Fruit fly (Drosophila melanogaster): ENCODE measurements around the gene MTA1-like.
A peak's percentile ranks its signal among the peaks of the same experiment; 100 is the strongest.

Gene MTA1-like

DNA sequence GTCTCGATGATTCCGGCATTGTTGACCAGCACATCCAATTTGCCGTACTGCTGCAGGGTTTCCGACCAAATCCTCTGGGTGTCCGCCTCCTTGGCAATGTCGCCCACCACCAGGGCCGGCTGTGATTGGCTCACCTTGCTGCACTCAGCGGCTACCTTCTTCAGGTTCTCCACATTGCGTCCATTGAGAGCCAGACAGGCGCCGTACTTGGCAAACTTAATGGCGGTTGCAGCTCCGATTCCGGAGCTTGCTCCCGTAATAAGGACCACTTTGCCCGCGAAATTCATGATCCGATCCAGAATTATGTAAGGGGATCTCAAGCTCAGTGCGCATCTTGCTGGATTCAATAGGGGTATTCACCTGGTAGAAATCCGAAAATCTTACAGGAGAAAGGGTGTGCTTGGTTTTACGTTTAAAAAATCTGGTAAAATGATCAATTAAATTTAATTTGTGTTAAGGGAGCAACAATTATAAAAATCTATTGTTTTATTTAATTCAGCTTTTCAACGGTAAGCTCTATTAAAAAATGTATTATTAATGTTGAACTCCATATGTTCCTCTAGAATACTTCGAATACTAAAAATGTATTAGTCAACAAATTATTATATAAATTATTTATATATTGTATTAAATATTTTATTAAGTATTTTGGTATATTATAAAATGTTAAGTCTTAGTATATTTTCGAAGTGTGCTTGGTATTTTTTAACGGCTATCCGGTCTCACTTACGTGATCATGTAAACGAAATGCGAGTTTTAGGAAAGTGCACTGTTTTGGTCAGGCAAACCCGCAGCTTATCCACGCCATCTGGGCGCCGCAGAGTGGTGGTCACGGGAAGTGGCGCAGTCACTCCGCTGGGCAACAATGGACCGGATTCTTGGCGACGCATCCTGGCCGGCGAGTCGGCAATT lies 11.8 kb downstream of the MTA1-like start, which contains the start of the genes CG31548 and CG12170:
Gene CG31548 (minus strand): TSS at position 334 of the 912 bp plus-strand sequence.
Gene CG12170 (plus strand): TSS at position 716 of the 912 bp plus-strand sequence.
- peak; percentile 1 for TF ChIP-seq OdsH (GFP tag; optimal IDR thresholded peaks at IDR 0.05)
- no peak for TF ChIP-seq fru (GFP tag; optimal IDR thresholded peaks at IDR 0.05)
- TF ChIP-seq Jra (GFP tag; optimal IDR thresholded peaks at IDR 0.05), result no peak
- TF ChIP-seq ey (GFP tag; optimal IDR thresholded peaks at IDR 0.05), result peak; percentile 37
- TF ChIP-seq Dfd (GFP tag; optimal IDR thresholded peaks at IDR 0.05), result no peak
- no peak for TF ChIP-seq woc (GFP tag; optimal IDR thresholded peaks at IDR 0.05)
- no peak for TF ChIP-seq dl (GFP tag; optimal IDR thresholded peaks at IDR 0.05; ENCODE audit: insufficient read depth in 1 of 2, partially characterized antibody in 2 of 2)
- peak; percentile 19 for TF ChIP-seq Hr83 (GFP tag; optimal IDR thresholded peaks at IDR 0.05; ENCODE audit: poor library complexity, severe bottlenecking)
- TF ChIP-seq rgr (GFP tag; optimal IDR thresholded peaks at IDR 0.05), result no peak
- no peak for TF ChIP-seq Mio (GFP tag; optimal IDR thresholded peaks at IDR 0.05)
- TF ChIP-seq foxo (GFP tag; optimal IDR thresholded peaks at IDR 0.05), result no peak
- TF ChIP-seq dmrt93B (GFP tag; optimal IDR thresholded peaks at IDR 0.05), result no peak
- TF ChIP-seq Myc (optimal IDR thresholded peaks at IDR 0.05), result no peak
- TF ChIP-seq Dif (GFP tag; optimal IDR thresholded peaks at IDR 0.05; ENCODE audit: partially characterized antibody), result no peak
- no peak for TF ChIP-seq jim (GFP tag; optimal IDR thresholded peaks at IDR 0.05)
- no peak for TF ChIP-seq Vsx2 (GFP tag; optimal IDR thresholded peaks at IDR 0.05; ENCODE audit: partially characterized antibody)
- peak; percentile 32 for TF ChIP-seq sv (GFP tag; optimal IDR thresholded peaks at IDR 0.05)
- no peak for TF ChIP-seq tai (GFP tag; optimal IDR thresholded peaks at IDR 0.05)
- TF ChIP-seq dsf (GFP tag; optimal IDR thresholded peaks at IDR 0.05; ENCODE audit: borderline replicate concordance), result no peak
- TF ChIP-seq sage (GFP tag; optimal IDR thresholded peaks at IDR 0.05), result no peak
- peak; percentile 36 for TF ChIP-seq HLH106 (tag; optimal IDR thresholded peaks at IDR 0.05)
- TF ChIP-seq brk (GFP tag; optimal IDR thresholded peaks at IDR 0.05), result no peak
- no peak for TF ChIP-seq h (GFP tag; optimal IDR thresholded peaks at IDR 0.05)
- no peak for TF ChIP-seq CrebA (GFP tag; optimal IDR thresholded peaks at IDR 0.05; ENCODE audit: borderline replicate concordance)
- no peak for TF ChIP-seq CG9705 (GFP tag; optimal IDR thresholded peaks at IDR 0.05)
- no peak for TF ChIP-seq Sp1 (GFP tag; optimal IDR thresholded peaks at IDR 0.05)
- TF ChIP-seq psq (GFP tag; optimal IDR thresholded peaks at IDR 0.05), result peak; percentile 41

dm6 chr3R:5635524-5635923 lies 13.0 kb downstream of the MTA1-like start, which contains the start of gene CG31546:
TSS of gene CG31546 (minus strand) at chr3R:5635624.
- TF ChIP-seq CG32264 (GFP tag; optimal IDR thresholded peaks at IDR 0.05) (no peak), lola (GFP tag; optimal IDR thresholded peaks at IDR 0.05) (no peak), fru (GFP tag; optimal IDR thresholded peaks at IDR 0.05) (no peak), foxo (GFP tag; optimal IDR thresholded peaks at IDR 0.05) (no peak), Dif (GFP tag; optimal IDR thresholded peaks at IDR 0.05; ENCODE audit: partially characterized antibody) (no peak), pan (optimal IDR thresholded peaks at IDR 0.05) (no peak), ey (GFP tag; optimal IDR thresholded peaks at IDR 0.05) (no peak), brk (GFP tag; optimal IDR thresholded peaks at IDR 0.05) (no peak), Rel (GFP tag; optimal IDR thresholded peaks at IDR 0.05) (no peak), Rel (tag; optimal IDR thresholded peaks at IDR 0.05) (no peak), dsf (GFP tag; optimal IDR thresholded peaks at IDR 0.05; ENCODE audit: borderline replicate concordance) (no peak)

- no peak for TF ChIP-seq usp (GFP tag; optimal IDR thresholded peaks at IDR 0.05)
- TF ChIP-seq woc (GFP tag; optimal IDR thresholded peaks at IDR 0.05), result no peak
- no peak for TF ChIP-seq Myc (optimal IDR thresholded peaks at IDR 0.05)
- TF ChIP-seq Abd-B (GFP tag; optimal IDR thresholded peaks at IDR 0.05), result no peak
- TF ChIP-seq Sp1 (GFP tag; optimal IDR thresholded peaks at IDR 0.05), result no peak
- no peak for TF ChIP-seq N (GFP tag; optimal IDR thresholded peaks at IDR 0.05)
- peak; percentile 46 for TF ChIP-seq Hr83 (GFP tag; optimal IDR thresholded peaks at IDR 0.05; ENCODE audit: poor library complexity, severe bottlenecking)
- no peak for TF ChIP-seq Dif (GFP tag; optimal IDR thresholded peaks at IDR 0.05; ENCODE audit: partially characterized antibody)
- TF ChIP-seq sage (GFP tag; optimal IDR thresholded peaks at IDR 0.05), result no peak
Observed at dm6 chr3R:5633437-5633836, 15.1 kb downstream of the MTA1-like start, which contains the start of gene CG12171. TSS of gene CG12171 (plus strand) at chr3R:5633627.
